Worm (Caenorhabditis elegans) whole organism, L3 larva: Measurements from ENCODE around the gene srr-6.

Experiments used
- aly-2 ChIP-seq: fragments of 150-350 bp; optimal IDR thresholded peaks from 2 replicates; lab custom pipeline; 2014; ENCODE audit warnings: missing biosample characterization, missing genetic modification characterization
- ceh-16 ChIP-seq: sonication (generic microtip); optimal IDR thresholded peaks from 2 replicates; lab custom pipeline; 2017; ENCODE audit warnings: missing biosample characterization, missing genetic modification characterization
- egl-27 ChIP-seq: sonication (generic microtip); optimal IDR thresholded peaks from 4 replicates; lab custom pipeline; 2017; ENCODE audit warnings: missing biosample characterization, missing genetic modification reagents, missing genetic modification characterization
- fkh-10 ChIP-seq: sonication (generic microtip); optimal IDR thresholded peaks from 2 replicates; lab custom pipeline; 2017; ENCODE audit warnings: missing biosample characterization, missing genetic modification reagents, missing genetic modification characterization
- hmg-11 ChIP-seq: sonication (generic microtip); optimal IDR thresholded peaks from 2 replicates; lab custom pipeline; 2016; ENCODE audit warnings: missing genetic modification characterization, missing compliant biosample characterization
- lin-39 ChIP-seq: fragments of 150-350 bp; optimal IDR thresholded peaks from 2 replicates; lab custom pipeline; 2018; ENCODE audit warnings: missing biosample characterization, missing genetic modification reagents, missing genetic modification characterization
- mdl-1 ChIP-seq: fragments of 150-350 bp; optimal IDR thresholded peaks from 2 replicates; lab custom pipeline; 2014; ENCODE audit warnings: missing biosample characterization, missing genetic modification characterization
- nhr-11 ChIP-seq: fragments of 150-350 bp; optimal IDR thresholded peaks from 2 replicates; lab custom pipeline; 2014; ENCODE audit warnings: missing biosample characterization, missing genetic modification characterization
- nhr-77 ChIP-seq: fragments of 150-350 bp; optimal IDR thresholded peaks from 2 replicates; lab custom pipeline; 2014; ENCODE audit warnings: missing biosample characterization, missing genetic modification characterization
- snpc-4 ChIP-seq: fragments of 150-350 bp; optimal IDR thresholded peaks from 2 replicates; lab custom pipeline; 2014; ENCODE audit warnings: missing biosample characterization, missing genetic modification characterization
- unc-62 ChIP-seq: fragments of 150-350 bp; sonication (generic microtip); optimal IDR thresholded peaks from 4 replicates; lab custom pipeline; 2014; ENCODE audit warnings: missing biosample characterization, missing genetic modification reagents, missing genetic modification characterization
- zag-1 ChIP-seq: fragments of 150-350 bp; optimal IDR thresholded peaks from 2 replicates; lab custom pipeline; 2014; ENCODE audit warnings: missing biosample characterization, missing genetic modification characterization

ce11 chrV:4963606-4964005 lies 49.0 kb upstream of the srr-6 start:
- TF ChIP-seq lin-39 (tag; lab: Kevin White, UChicago) (no peak), egl-27 (no peak), mdl-1 (tag; lab: Kevin White, UChicago) (no peak), unc-62 (GFP tag; lab: Kevin White, UChicago) (no peak), fkh-10 (no peak), hmg-11 (tag; lab: Kevin White, UChicago) (no peak), aly-2 (tag; lab: Kevin White, UChicago) (no peak), nhr-77 (tag; lab: Kevin White, UChicago) (no peak), nhr-11 (tag; lab: Kevin White, UChicago) (no peak), snpc-4 (tag; lab: Kevin White, UChicago) (no peak), zag-1 (tag; lab: Kevin White, UChicago) (no peak), ceh-16 (tag; lab: Kevin White, UChicago) (no peak)
